Fruit fly (Drosophila melanogaster) S2 (cell line): ENCODE measurements around the gene Yif1.

Source experiments
- CG8478 ChIP-seq: fragments of >200 bp; optimal IDR thresholded peaks from 2 replicates; lab custom pipeline; 2018
- CTCF ChIP-seq, 2 experiments: fragments of >200 bp; optimal IDR thresholded peaks; 2 replicates each; lab custom pipeline; 2018

Gene Yif1

dm6 chr3R:26717864-26718263 is at the start of gene Yif1:
Gene Yif1, plus strand, starts transcription at chr3R:26717871.
- no peak for TF ChIP-seq CG8478
- TF ChIP-seq CTCF (optimal IDR thresholded peaks at IDR 0.05; lab: Kevin White, UChicago): no peak

- no peak for TF ChIP-seq CTCF (optimal IDR thresholded peaks at IDR 0.05; lab: Kevin White, UChicago)
These were observed 47.4 kb upstream of the Yif1 start for dm6 chr3R:26670277-26670676.

dm6 chr3R:26671525-26672132 is 46.0 kb upstream of the Yif1 start:
- TF ChIP-seq CG8478 (no peak), CTCF (optimal IDR thresholded peaks at IDR 0.05; lab: Kevin White, UChicago) (no peak)

dm6 chr3R:26681947-26682346 is 35.7 kb upstream of the Yif1 start, which contains the start of gene beat-VII:
Gene beat-VII, minus strand, starts transcription at chr3R:26681966.
- no peak for TF ChIP-seq CTCF (optimal IDR thresholded peaks at IDR 0.05; lab: Kevin White, UChicago)
- TF ChIP-seq CG8478: no peak

- TF ChIP-seq CG8478 (no peak), CTCF (optimal IDR thresholded peaks at IDR 0.05; lab: Kevin White, UChicago) (no peak)
These were observed 27.5 kb upstream of the Yif1 start for dm6 chr3R:26690197-26690596.

- TF ChIP-seq CTCF (optimal IDR thresholded peaks at IDR 0.05; lab: Kevin White, UChicago): no peak
- no peak for TF ChIP-seq CG8478
These were observed 24.2 kb upstream of the Yif1 start, which contains the start of gene TwdlQ for dm6 chr3R:26693490-26693889. Gene TwdlQ, minus strand, starts transcription at chr3R:26693590.

- TF ChIP-seq CTCF (optimal IDR thresholded peaks at IDR 0.05; lab: Kevin White, UChicago) (no peak), CG8478 (no peak)
These were observed 17.5 kb upstream of the Yif1 start for dm6 chr3R:26700125-26700524.

dm6 chr3R:26704310-26704709 is 13.4 kb upstream of the Yif1 start:
- TF ChIP-seq CG8478: no peak
- TF ChIP-seq CTCF (optimal IDR thresholded peaks at IDR 0.05; lab: Kevin White, UChicago): no peak

- no peak for TF ChIP-seq CTCF (optimal IDR thresholded peaks at IDR 0.05; lab: Kevin White, UChicago)
- TF ChIP-seq CG8478: no peak
These were observed 3.5 kb upstream of the Yif1 start, which contains the start of gene amon for dm6 chr3R:26714109-26714576. Gene amon, minus strand, starts transcription at chr3R:26714159.

dm6 chr3R:26717295-26717694 is 376 bp upstream of the Yif1 start, which contains the start of gene CG6425:
Gene CG6425, minus strand, starts transcription at chr3R:26717389.
- TF ChIP-seq CTCF (optimal IDR thresholded peaks at IDR 0.05; lab: Kevin White, UChicago) (peak in 1 of 2 experiments; percentile 20), CG8478 (no peak)

dm6 chr3R:26724977-26725612 is 7.4 kb downstream of the Yif1 start, which contains the start of gene CG6420:
Gene CG6420, minus strand, starts transcription at chr3R:26725216.
- no peak for TF ChIP-seq CTCF (optimal IDR thresholded peaks at IDR 0.05; lab: Kevin White, UChicago)
- no peak for TF ChIP-seq CG8478

dm6 chr3R:26725833-26726232 is 8.2 kb downstream of the Yif1 start, which contains the start of gene CG14244:
Gene CG14244, plus strand, starts transcription at chr3R:26726133.
- TF ChIP-seq CG8478: no peak

- TF ChIP-seq CTCF (optimal IDR thresholded peaks at IDR 0.05; lab: Kevin White, UChicago) (no peak), CG8478 (no peak)
These were observed 9.3 kb downstream of the Yif1 start, which contains the start of gene CG14246 for dm6 chr3R:26727014-26727413. Gene CG14246, plus strand, starts transcription at chr3R:26727314.

dm6 chr3R:26728427-26728826 is 10.8 kb downstream of the Yif1 start, which contains the start of gene CG14245:
Gene CG14245, plus strand, starts transcription at chr3R:26728727.
- TF ChIP-seq CTCF (optimal IDR thresholded peaks at IDR 0.05; lab: Kevin White, UChicago) (no peak), CG8478 (no peak)

- no peak for TF ChIP-seq CTCF (optimal IDR thresholded peaks at IDR 0.05; lab: Kevin White, UChicago)
- no peak for TF ChIP-seq CG8478
These were observed 18.5 kb downstream of the Yif1 start, which contains the start of gene CG6403 for dm6 chr3R:26736207-26736606. Gene CG6403, minus strand, starts transcription at chr3R:26736307.

dm6 chr3R:26737310-26737709 is 19.6 kb downstream of the Yif1 start, which contains the start of gene CG14247:
Gene CG14247, plus strand, starts transcription at chr3R:26737610.
- no peak for TF ChIP-seq CG8478
- no peak for TF ChIP-seq CTCF (optimal IDR thresholded peaks at IDR 0.05; lab: Kevin White, UChicago)
